Fruit fly (Drosophila melanogaster) whole organism, embryonic: ENCODE results near the gene CG13306.

Experiments
- Antp ChIP-seq: fragments of 200-800 bp; sonication (Bioruptor generic); optimal IDR thresholded peaks from 3 replicates; lab custom pipeline; 2016; ENCODE audit warnings: missing biosample characterization, missing genetic modification characterization
- Awh ChIP-seq: fragments of 200-800 bp; sonication (Bioruptor generic); IDR thresholded peaks from 2 replicates; pipeline ENCODE4, ENCODE4 v1.3.6; 2022; ENCODE audit warnings: missing biosample characterization, missing genetic modification characterization
- Blimp-1 ChIP-seq: fragments of 200-800 bp; sonication (Bioruptor generic); optimal IDR thresholded peaks from 3 replicates; lab custom pipeline; 2018; ENCODE audit warnings: missing biosample characterization, missing genetic modification characterization, mild to moderate bottlenecking, moderate library complexity, missing genetic modification reagents
- CG10274 ChIP-seq: fragments of 200-800 bp; sonication (Bioruptor generic); optimal IDR thresholded peaks from 3 replicates; lab custom pipeline; 2017; ENCODE audit warnings: missing biosample characterization, mild to moderate bottlenecking, missing genetic modification characterization
- CG12155 ChIP-seq: fragments of 200-800 bp; sonication (Bioruptor generic); optimal IDR thresholded peaks from 3 replicates; lab custom pipeline; 2016; ENCODE audit warnings: missing biosample characterization, missing genetic modification characterization
- CG12299 ChIP-seq: fragments of 200-800 bp; sonication (Bioruptor generic); optimal IDR thresholded peaks from 2 replicates; lab custom pipeline; 2018; ENCODE audit warnings: missing biosample characterization, mild to moderate bottlenecking, missing genetic modification characterization
- CG12391 ChIP-seq: fragments of 200-800 bp; sonication (Bioruptor generic); optimal IDR thresholded peaks from 3 replicates; lab custom pipeline; 2018; ENCODE audit warnings: missing biosample characterization, mild to moderate bottlenecking, missing genetic modification characterization, moderate library complexity
- CG15011 ChIP-seq: fragments of 200-800 bp; sonication (Bioruptor generic); optimal IDR thresholded peaks from 3 replicates; lab custom pipeline; 2018; ENCODE audit warnings: missing biosample characterization, mild to moderate bottlenecking, missing genetic modification characterization
- CG18476 ChIP-seq: fragments of 200-800 bp; sonication (Bioruptor generic); optimal IDR thresholded peaks from 2 replicates; lab custom pipeline; 2016; ENCODE audit warnings: missing biosample characterization, mild to moderate bottlenecking, missing genetic modification characterization
- CG2129 ChIP-seq: fragments of 200-800 bp; sonication (Bioruptor generic); IDR thresholded peaks from 2 replicates; pipeline ENCODE4 v1.3.6; 2022; ENCODE audit warnings: missing biosample characterization, missing genetic modification characterization; ENCODE audit not compliant: partially characterized antibody
- CG2889 ChIP-seq: fragments of 200-800 bp; sonication (Bioruptor generic); IDR thresholded peaks from 3 replicates; pipeline ENCODE4 v1.3.6; 2022; ENCODE audit warnings: missing biosample characterization, missing genetic modification characterization
- CG31365 ChIP-seq: fragments of 200-800 bp; sonication (Bioruptor generic); optimal IDR thresholded peaks from 2 replicates; lab custom pipeline; 2018; ENCODE audit warnings: missing biosample characterization, mild to moderate bottlenecking, missing genetic modification characterization
- CG3163 ChIP-seq: fragments of 200-800 bp; sonication (Bioruptor generic); optimal IDR thresholded peaks from 3 replicates; lab custom pipeline; 2016; ENCODE audit warnings: missing biosample characterization, missing genetic modification characterization
- CG3281 ChIP-seq: fragments of 200-800 bp; sonication (Bioruptor generic); optimal IDR thresholded peaks from 3 replicates; lab custom pipeline; 2017; ENCODE audit warnings: missing biosample characterization, mild to moderate bottlenecking, missing genetic modification characterization
- CG3847 ChIP-seq: fragments of 200-800 bp; sonication (Bioruptor generic); IDR thresholded peaks from 2 replicates; pipeline ENCODE4 v1.3.6; 2022; ENCODE audit warnings: missing biosample characterization, missing genetic modification characterization
- CG4424 ChIP-seq: fragments of 200-800 bp; sonication (Bioruptor generic); optimal IDR thresholded peaks from 3 replicates; lab custom pipeline; 2016; ENCODE audit warnings: missing biosample characterization, missing genetic modification characterization
- CG5180 ChIP-seq: fragments of 200-800 bp; sonication (Bioruptor generic); optimal IDR thresholded peaks from 3 replicates; lab custom pipeline; 2017; ENCODE audit warnings: missing biosample characterization, missing genetic modification characterization, mild to moderate bottlenecking, moderate library complexity, missing genetic modification reagents
- CG6654 ChIP-seq: fragments of 200-800 bp; sonication (Bioruptor generic); optimal IDR thresholded peaks from 2 replicates; lab custom pipeline; 2017; ENCODE audit warnings: missing biosample characterization, mild to moderate bottlenecking, missing genetic modification characterization
- CG7839 ChIP-seq: fragments of 200-800 bp; sonication (Bioruptor generic); optimal IDR thresholded peaks from 3 replicates; lab custom pipeline; 2018; ENCODE audit warnings: missing biosample characterization, mild to moderate bottlenecking, missing genetic modification characterization, moderate library complexity
- Dp ChIP-seq: fragments of 200-800 bp; sonication (Bioruptor generic); optimal IDR thresholded peaks from 2 replicates; lab custom pipeline; 2018; ENCODE audit warnings: missing biosample characterization, mild to moderate bottlenecking, missing genetic modification characterization, moderate library complexity
- GATAe ChIP-seq: fragments of 200-800 bp; sonication (Bioruptor generic); conservative IDR thresholded peaks from 2 replicates; pipeline ENCODE4 v1.3.6; 2022; ENCODE audit warnings: missing biosample characterization, missing genetic modification characterization
- Hey ChIP-seq: fragments of 200-800 bp; sonication (Bioruptor generic); optimal IDR thresholded peaks from 3 replicates; lab custom pipeline; 2018; ENCODE audit warnings: missing biosample characterization, mild to moderate bottlenecking, missing genetic modification characterization
- Oli ChIP-seq: fragments of 200-800 bp; sonication (Bioruptor generic); optimal IDR thresholded peaks from 2 replicates; lab custom pipeline; 2018; ENCODE audit warnings: missing biosample characterization, mild to moderate bottlenecking, missing genetic modification characterization, moderate library complexity
- Ravus ChIP-seq: fragments of 200-800 bp; sonication (Bioruptor generic); IDR thresholded peaks from 2 replicates; pipeline ENCODE4 v1.3.6; 2022; ENCODE audit warnings: missing biosample characterization, missing genetic modification characterization
- Six4 ChIP-seq: fragments of 200-800 bp; sonication (Bioruptor generic); optimal IDR thresholded peaks from 2 replicates; lab custom pipeline; 2016; ENCODE audit warnings: missing biosample characterization, missing genetic modification characterization
- Tbp ChIP-seq: fragments of >200 bp; optimal IDR thresholded peaks from 2 replicates; lab custom pipeline; 2018; ENCODE audit warnings: missing biosample characterization, missing genetic modification characterization
- Usf ChIP-seq: fragments of 200-800 bp; sonication (Bioruptor generic); optimal IDR thresholded peaks from 2 replicates; lab custom pipeline; 2017; ENCODE audit warnings: missing genotype, missing biosample characterization, missing genetic modification characterization
- Vsx1 ChIP-seq: fragments of 200-800 bp; sonication (Bioruptor generic); optimal IDR thresholded peaks from 2 replicates; lab custom pipeline; 2017; ENCODE audit warnings: missing biosample characterization, mild to moderate bottlenecking, missing genetic modification characterization, missing genetic modification reagents
- Xrp1 ChIP-seq: fragments of 200-800 bp; sonication (Bioruptor generic); IDR thresholded peaks from 2 replicates; pipeline ENCODE4 v1.3.6; 2022; ENCODE audit warnings: missing biosample characterization, missing genetic modification characterization
- abd-A ChIP-seq: fragments of 200-800 bp; sonication (Bioruptor generic); optimal IDR thresholded peaks from 3 replicates; lab custom pipeline; 2019; ENCODE audit warnings: missing biosample characterization, mild to moderate bottlenecking, missing genetic modification characterization, moderate library complexity
- az2 ChIP-seq: fragments of 200-800 bp; sonication (Bioruptor generic); optimal IDR thresholded peaks from 3 replicates; lab custom pipeline; 2016; ENCODE audit warnings: missing biosample characterization, missing genetic modification characterization
- cato ChIP-seq: fragments of 200-800 bp; sonication (Bioruptor generic); optimal IDR thresholded peaks from 2 replicates; lab custom pipeline; 2016; ENCODE audit warnings: missing biosample characterization, missing genetic modification characterization, borderline replicate concordance
- caup ChIP-seq: fragments of 200-800 bp; sonication (Bioruptor generic); optimal IDR thresholded peaks from 3 replicates; lab custom pipeline; 2017; ENCODE audit warnings: missing biosample characterization, mild to moderate bottlenecking, missing genetic modification characterization, moderate library complexity; ENCODE audit not compliant: severe bottlenecking
- crol ChIP-seq: fragments of 200-800 bp; sonication (Bioruptor generic); IDR thresholded peaks from 2 replicates; pipeline ENCODE4 v1.3.6; 2022; ENCODE audit warnings: missing biosample characterization, missing genetic modification characterization
- dmrt99B ChIP-seq: fragments of 200-800 bp; sonication (Bioruptor generic); optimal IDR thresholded peaks from 2 replicates; lab custom pipeline; 2018; ENCODE audit warnings: missing biosample characterization, mild to moderate bottlenecking, missing genetic modification characterization, moderate library complexity
- grn ChIP-seq: fragments of 200-800 bp; sonication (Bioruptor generic); optimal IDR thresholded peaks from 3 replicates; lab custom pipeline; 2017; ENCODE audit warnings: missing biosample characterization, missing genetic modification characterization
- ham ChIP-seq: fragments of 200-800 bp; sonication (Bioruptor generic); IDR thresholded peaks from 2 replicates; pipeline ENCODE4 v1.3.6; 2022; ENCODE audit warnings: missing biosample characterization, missing genetic modification characterization
- ken ChIP-seq: fragments of 200-800 bp; sonication (Bioruptor generic); IDR thresholded peaks from 3 replicates; pipeline ENCODE4 v1.3.6; 2022; ENCODE audit warnings: missing biosample characterization, missing genetic modification characterization
- mam ChIP-seq: fragments of 200-800 bp; sonication (Bioruptor generic); optimal IDR thresholded peaks from 3 replicates; lab custom pipeline; 2016; ENCODE audit warnings: missing biosample characterization, missing genetic modification characterization
- oc ChIP-seq: fragments of 200-800 bp; sonication (Bioruptor generic); optimal IDR thresholded peaks from 2 replicates; lab custom pipeline; 2018; ENCODE audit warnings: missing biosample characterization, mild to moderate bottlenecking, missing genetic modification characterization, moderate library complexity
- otp ChIP-seq: fragments of 200-800 bp; sonication (Bioruptor generic); IDR thresholded peaks from 3 replicates; pipeline ENCODE4, ENCODE4 v1.3.6; 2022; ENCODE audit warnings: missing biosample characterization, missing genetic modification characterization
- pfk ChIP-seq: fragments of 200-800 bp; sonication (Bioruptor generic); optimal IDR thresholded peaks from 2 replicates; lab custom pipeline; 2018; ENCODE audit warnings: missing biosample characterization, mild to moderate bottlenecking, missing genetic modification characterization, moderate library complexity
- phol ChIP-seq: fragments of 200-800 bp; sonication (Bioruptor generic); optimal IDR thresholded peaks from 3 replicates; lab custom pipeline; 2018; ENCODE audit warnings: missing biosample characterization, mild to moderate bottlenecking, missing genetic modification characterization, moderate library complexity
- ranshi ChIP-seq: fragments of 200-800 bp; sonication (Bioruptor generic); IDR thresholded peaks from 2 replicates; pipeline ENCODE4 v1.3.6; 2022; ENCODE audit warnings: missing biosample characterization, missing genetic modification characterization
- slp2 ChIP-seq: fragments of 200-800 bp; sonication (Bioruptor generic); optimal IDR thresholded peaks from 2 replicates; lab custom pipeline; 2016; ENCODE audit warnings: missing biosample characterization, missing genetic modification characterization
- so ChIP-seq: fragments of 200-800 bp; sonication (Bioruptor generic); IDR thresholded peaks from 3 replicates; pipeline ENCODE4 v1.3.6; 2022; ENCODE audit warnings: missing biosample characterization, missing genetic modification characterization
- tgo ChIP-seq: fragments of 200-800 bp; sonication (Bioruptor generic); IDR thresholded peaks from 3 replicates; pipeline ENCODE4 v1.3.6; 2022; ENCODE audit warnings: missing biosample characterization, missing genetic modification characterization
- zfh1 ChIP-seq: fragments of 200-800 bp; sonication (Bioruptor generic); IDR thresholded peaks from 3 replicates; pipeline ENCODE4 v1.3.6; 2022; ENCODE audit warnings: missing biosample characterization, missing genetic modification characterization
- zfh2 ChIP-seq: fragments of 200-800 bp; sonication (Bioruptor generic); optimal IDR thresholded peaks from 2 replicates; lab custom pipeline; 2016; ENCODE audit warnings: missing biosample characterization, missing genetic modification characterization

Gene CG13306

DNA sequence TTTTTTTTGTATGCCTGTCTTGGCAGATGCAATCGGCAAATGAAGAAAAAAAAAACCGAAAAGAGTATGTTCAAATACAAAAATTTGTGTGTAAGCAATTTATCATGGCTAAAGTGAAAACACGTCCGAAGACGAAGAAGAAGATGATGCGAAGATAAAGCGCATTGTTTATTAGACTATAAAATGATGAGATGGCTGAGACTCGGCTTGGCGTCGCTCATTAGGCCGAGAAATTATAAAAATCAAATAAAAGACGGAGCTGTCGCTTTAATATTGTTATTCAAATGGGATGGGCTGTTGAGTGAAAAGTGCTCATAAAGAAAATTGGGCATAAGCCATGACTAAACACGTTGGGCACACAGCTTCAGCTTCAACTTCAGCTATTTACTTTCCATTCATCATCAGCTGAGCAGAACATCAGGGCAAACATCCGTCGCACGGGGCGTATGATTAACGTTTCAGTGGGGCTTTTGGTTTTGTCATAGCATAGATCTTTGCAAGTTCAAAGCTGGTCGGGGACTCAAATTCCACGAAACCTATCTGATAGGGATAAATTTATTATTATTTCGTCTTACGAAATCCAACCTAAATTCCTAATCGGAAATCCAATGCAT lies 21.2 kb upstream of the CG13306 start (continued):
- TF ChIP-seq otp (no peak), oc (tag; lab: Kevin White, UChicago) (peak; percentile 87), Xrp1 (peak; percentile 17; the same call in 1 of the 2 replicates), ken (GFP tag; lab: Robert Waterston, UW) (no peak), CG4424 (GFP tag; lab: Kevin White, UChicago) (no peak), ham (GFP tag; lab: Robert Waterston, UW) (no peak), CG5180 (no peak), Awh (GFP tag; lab: Robert Waterston, UW) (peak; percentile 88), CG18476 (GFP tag; lab: Kevin White, UChicago) (no peak)
- TF ChIP-seq, all 482 proteins: peak for 20

DNA sequence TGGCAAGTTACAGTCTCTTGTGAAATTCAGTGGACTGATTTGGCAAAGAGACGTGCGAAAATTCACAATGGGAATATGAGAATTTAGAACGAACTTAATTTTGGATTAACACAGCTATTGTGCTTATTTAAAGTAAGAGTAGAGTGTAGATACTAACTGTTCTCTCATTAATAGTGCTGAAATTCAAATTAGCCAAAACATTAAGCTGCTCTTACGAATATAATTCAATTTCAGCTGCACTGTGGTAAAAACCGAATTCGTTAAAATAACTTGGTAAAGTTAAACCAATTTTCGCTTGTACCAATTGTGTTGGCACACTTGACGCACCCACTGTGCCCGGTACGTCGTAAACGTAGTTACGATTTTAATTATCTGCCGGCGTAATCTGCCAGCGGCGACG lies 18.4 kb upstream of the CG13306 start:
- TF ChIP-seq Tbp (GFP tag; lab: Kevin White, UChicago) (no peak), Usf (GFP tag; lab: Kevin White, UChicago) (peak; percentile 27), Hey (tag; lab: Kevin White, UChicago) (no peak), pfk (GFP tag; lab: Kevin White, UChicago) (no peak), tgo (GFP tag; lab: Robert Waterston, UW) (peak; percentile 24; the same call in 2 of the 3 replicates), dmrt99B (tag; lab: Kevin White, UChicago) (peak; percentile 42), Dp (no peak), az2 (GFP tag; lab: Kevin White, UChicago) (no peak), zfh2 (GFP tag; lab: Kevin White, UChicago) (peak; percentile 72), abd-A (tag; lab: Kevin White, UChicago) (no peak), CG3281 (GFP tag; lab: Kevin White, UChicago) (peak; percentile 70), phol (tag; lab: Kevin White, UChicago) (peak; percentile 12), CG15011 (GFP tag; lab: Kevin White, UChicago) (peak; percentile 7), mam (GFP tag; lab: Kevin White, UChicago) (peak; percentile 47), ranshi (peak; percentile 11; the same call in 1 of the 2 replicates), Ravus (GFP tag; lab: Robert Waterston, UW) (no peak), crol (GFP tag; lab: Robert Waterston, UW) (no peak), CG3847 (GFP tag; lab: Robert Waterston, UW) (peak; percentile 59), zfh1 (GFP tag; lab: Robert Waterston, UW) (no peak), CG2889 (GFP tag; lab: Robert Waterston, UW) (peak; percentile 46; the same call in 2 of the 3 replicates), slp2 (GFP tag; lab: Kevin White, UChicago) (no peak), so (GFP tag; lab: Robert Waterston, UW) (no peak), Antp (GFP tag; lab: Kevin White, UChicago) (peak; percentile 31), CG18476 (GFP tag; lab: Kevin White, UChicago) (peak; percentile 24), cato (no peak), CG12155 (GFP tag; lab: Kevin White, UChicago) (peak; percentile 23), Oli (tag; lab: Kevin White, UChicago) (peak; percentile 7), grn (GFP tag; lab: Kevin White, UChicago) (peak; percentile 12), CG12299 (peak; percentile 4), CG10274 (GFP tag; lab: Kevin White, UChicago) (peak; percentile 31), Vsx1 (peak; percentile 39), CG12391 (peak; percentile 25), CG3163 (GFP tag; lab: Kevin White, UChicago) (no peak), caup (GFP tag; lab: Kevin White, UChicago) (peak; percentile 37), CG7839 (tag; lab: Kevin White, UChicago) (peak; percentile 72), GATAe (GFP tag; lab: Robert Waterston, UW) (0 out of 2 replicates have a peak, but pooled peaks have one; percentile 27), Blimp-1 (GFP tag; lab: Kevin White, UChicago) (no peak), CG2129 (no peak), CG6654 (GFP tag; lab: Kevin White, UChicago) (no peak), Six4 (GFP tag; lab: Kevin White, UChicago) (no peak), CG31365 (no peak)
